Fruit fly (Drosophila melanogaster) whole organism, embryonic: ENCODE data around the gene Bap60.

Experiments used
- Aef1 ChIP-seq: fragments of 200-800 bp; sonication (Bioruptor generic); IDR thresholded peaks from 3 replicates; pipeline ENCODE4 v1.3.6; 2022; ENCODE audit warnings: missing biosample characterization, missing genetic modification characterization
- Atf6 ChIP-seq: fragments of 200-800 bp; sonication (Bioruptor generic); IDR thresholded peaks from 2 replicates; pipeline ENCODE4 v1.3.6; 2022; ENCODE audit warnings: missing biosample characterization, missing genetic modification characterization
- B-H2 ChIP-seq: fragments of 200-800 bp; sonication (Bioruptor generic); optimal IDR thresholded peaks from 2 replicates; lab custom pipeline; 2018; ENCODE audit warnings: missing biosample characterization, mild to moderate bottlenecking, missing genetic modification characterization
- CG10431 ChIP-seq: fragments of 200-800 bp; sonication (Bioruptor generic); optimal IDR thresholded peaks from 3 replicates; lab custom pipeline; 2018; ENCODE audit warnings: missing biosample characterization, mild to moderate bottlenecking, missing genetic modification characterization
- CG10654 ChIP-seq: fragments of 200-800 bp; sonication (Bioruptor generic); optimal IDR thresholded peaks from 2 replicates; lab custom pipeline; 2016; ENCODE audit warnings: missing biosample characterization, missing genetic modification characterization
- CG11696 ChIP-seq: fragments of 200-800 bp; sonication (Bioruptor generic); IDR thresholded peaks from 2 replicates; pipeline ENCODE4 v1.3.6; 2022; ENCODE audit warnings: missing biosample characterization, missing genetic modification characterization
- CG13296 ChIP-seq: fragments of 200-800 bp; sonication (Bioruptor generic); optimal IDR thresholded peaks from 3 replicates; lab custom pipeline; 2018; ENCODE audit warnings: missing biosample characterization, mild to moderate bottlenecking, missing genetic modification characterization
- CG15011 ChIP-seq: fragments of 200-800 bp; sonication (Bioruptor generic); optimal IDR thresholded peaks from 3 replicates; lab custom pipeline; 2018; ENCODE audit warnings: missing biosample characterization, mild to moderate bottlenecking, missing genetic modification characterization
- CG15073 ChIP-seq: fragments of 200-800 bp; sonication (Bioruptor generic); optimal IDR thresholded peaks from 2 replicates; lab custom pipeline; 2016; ENCODE audit warnings: missing biosample characterization, missing genetic modification characterization
- CG16815 ChIP-seq: fragments of 200-800 bp; sonication (Bioruptor generic); optimal IDR thresholded peaks from 3 replicates; lab custom pipeline; 2017; ENCODE audit warnings: missing biosample characterization, mild to moderate bottlenecking, missing genetic modification characterization
- CG17385 ChIP-seq: fragments of 200-800 bp; sonication (Bioruptor generic); optimal IDR thresholded peaks from 3 replicates; lab custom pipeline; 2018; ENCODE audit warnings: missing biosample characterization, mild to moderate bottlenecking, missing genetic modification characterization
- CG17612 ChIP-seq: fragments of 200-800 bp; sonication (Bioruptor generic); IDR thresholded peaks from 2 replicates; pipeline ENCODE4 v1.3.6; 2022; ENCODE audit warnings: missing biosample characterization, missing genetic modification characterization
- CG17829 ChIP-seq: fragments of 200-800 bp; optimal IDR thresholded peaks from 2 replicates; lab custom pipeline; 2019; ENCODE audit warnings: missing biosample characterization, mild to moderate bottlenecking, missing genetic modification characterization, moderate library complexity
- CG2202 ChIP-seq: fragments of 200-800 bp; sonication (Bioruptor generic); optimal IDR thresholded peaks from 2 replicates; lab custom pipeline; 2018; ENCODE audit warnings: missing biosample characterization, mild to moderate bottlenecking, missing genetic modification characterization
- CG2678 ChIP-seq: fragments of 200-800 bp; sonication (Bioruptor generic); optimal IDR thresholded peaks from 3 replicates; lab custom pipeline; 2019; ENCODE audit warnings: missing biosample characterization, mild to moderate bottlenecking, missing genetic modification characterization, moderate library complexity
- CG30403 ChIP-seq: fragments of 200-800 bp; sonication (Bioruptor generic); optimal IDR thresholded peaks from 3 replicates; lab custom pipeline; 2016; ENCODE audit warnings: missing biosample characterization, missing genetic modification characterization
- CG30431 ChIP-seq: fragments of 200-800 bp; sonication (Bioruptor generic); optimal IDR thresholded peaks from 2 replicates; lab custom pipeline; 2017; ENCODE audit warnings: missing biosample characterization, missing genetic modification characterization
- CG4282 ChIP-seq: fragments of 200-800 bp; sonication (Bioruptor generic); optimal IDR thresholded peaks from 2 replicates; lab custom pipeline; 2016; ENCODE audit warnings: missing biosample characterization, missing genetic modification characterization
- CG4730 ChIP-seq: fragments of 200-800 bp; sonication (Bioruptor generic); IDR thresholded peaks from 2 replicates; pipeline ENCODE4 v1.3.6; 2022; ENCODE audit warnings: missing biosample characterization, missing genetic modification characterization
- CG7745 ChIP-seq: fragments of 200-800 bp; sonication (Bioruptor generic); optimal IDR thresholded peaks from 2 replicates; lab custom pipeline; 2018; ENCODE audit warnings: missing biosample characterization, mild to moderate bottlenecking, missing genetic modification characterization, moderate library complexity
- CG9609 ChIP-seq: fragments of 200-800 bp; sonication (Bioruptor generic); optimal IDR thresholded peaks from 3 replicates; lab custom pipeline; 2016; ENCODE audit warnings: missing biosample characterization, missing genetic modification characterization
- Dek ChIP-seq: fragments of 200-800 bp; sonication (Bioruptor generic); optimal IDR thresholded peaks from 3 replicates; lab custom pipeline; 2019; ENCODE audit warnings: missing biosample characterization, mild to moderate bottlenecking, missing genetic modification characterization, moderate library complexity
- Ets65A ChIP-seq: fragments of 200-800 bp; sonication (Bioruptor generic); peaks from one replicate; lab custom pipeline; 2016; ENCODE audit warnings: missing biosample characterization, missing genetic modification characterization
- Fer3 ChIP-seq: fragments of 200-800 bp; sonication (Bioruptor generic); optimal IDR thresholded peaks from 2 replicates; lab custom pipeline; 2018; ENCODE audit warnings: missing biosample characterization, mild to moderate bottlenecking, missing genetic modification characterization, moderate library complexity
- Gsc ChIP-seq: fragments of 200-800 bp; sonication (Bioruptor generic); IDR thresholded peaks from 2 replicates; pipeline ENCODE4 v1.3.6; 2022; ENCODE audit warnings: missing biosample characterization, missing genetic modification characterization
- HLHmδ ChIP-seq: fragments of 200-800 bp; sonication (Bioruptor generic); optimal IDR thresholded peaks from 2 replicates; lab custom pipeline; 2018; ENCODE audit warnings: missing biosample characterization, mild to moderate bottlenecking, missing genetic modification characterization, moderate library complexity
- Opbp ChIP-seq: fragments of 200-800 bp; sonication (Bioruptor generic); IDR thresholded peaks from 3 replicates; pipeline ENCODE4 v1.3.6; 2022; ENCODE audit warnings: missing biosample characterization, missing genetic modification characterization; ENCODE audit not compliant: partially characterized antibody
- Rx ChIP-seq: fragments of 200-800 bp; sonication (Bioruptor generic); IDR thresholded peaks from 2 replicates; pipeline ENCODE4 v1.3.6; 2022; ENCODE audit warnings: missing biosample characterization, missing genetic modification characterization
- Six4 ChIP-seq: fragments of 200-800 bp; sonication (Bioruptor generic); optimal IDR thresholded peaks from 2 replicates; lab custom pipeline; 2016; ENCODE audit warnings: missing biosample characterization, missing genetic modification characterization
- ash1 ChIP-seq: fragments of 200-800 bp; sonication (Bioruptor generic); optimal IDR thresholded peaks from 2 replicates; lab custom pipeline; 2018; ENCODE audit warnings: missing biosample characterization, mild to moderate bottlenecking, missing genetic modification characterization
- caup ChIP-seq: fragments of 200-800 bp; sonication (Bioruptor generic); optimal IDR thresholded peaks from 3 replicates; lab custom pipeline; 2017; ENCODE audit warnings: missing biosample characterization, mild to moderate bottlenecking, missing genetic modification characterization, moderate library complexity; ENCODE audit not compliant: severe bottlenecking
- corto ChIP-seq: fragments of 200-800 bp; sonication (Bioruptor generic); optimal IDR thresholded peaks from 2 replicates; lab custom pipeline; 2016; ENCODE audit warnings: missing biosample characterization, mild to moderate bottlenecking, missing genetic modification characterization, moderate library complexity
- da ChIP-seq: fragments of 200-800 bp; sonication (Bioruptor generic); optimal IDR thresholded peaks from 2 replicates; lab custom pipeline; 2016; ENCODE audit warnings: missing biosample characterization, missing genetic modification characterization
- dm ChIP-seq: fragments of 200-800 bp; sonication (Bioruptor generic); optimal IDR thresholded peaks from 3 replicates; lab custom pipeline; 2016; ENCODE audit warnings: missing biosample characterization, missing genetic modification characterization
- esg ChIP-seq: fragments of 200-800 bp; sonication (Bioruptor generic); conservative IDR thresholded peaks from 2 replicates; pipeline ENCODE4 v1.3.6; 2022; ENCODE audit warnings: missing biosample characterization, missing genetic modification characterization
- eve ChIP-seq, 2 experiments: fragments of >200 bp; optimal IDR thresholded peaks; 2 replicates each; lab custom pipeline; 2017; ENCODE audit warnings: missing biosample characterization in 2 of 2, missing genetic modification characterization in 2 of 2
- fd64A ChIP-seq: fragments of 200-800 bp; sonication (Bioruptor generic); optimal IDR thresholded peaks from 3 replicates; lab custom pipeline; 2018; ENCODE audit warnings: missing biosample characterization, mild to moderate bottlenecking, missing genetic modification characterization
- fru ChIP-seq: fragments of >200 bp; optimal IDR thresholded peaks from 2 replicates; lab custom pipeline; 2017
- grn ChIP-seq: fragments of 200-800 bp; sonication (Bioruptor generic); optimal IDR thresholded peaks from 3 replicates; lab custom pipeline; 2017; ENCODE audit warnings: missing biosample characterization, missing genetic modification characterization
- hkb ChIP-seq, 2 experiments: fragments of 200-800 bp in 1 of 2; fragments of >200 bp in 1 of 2; sonication (Bioruptor generic) in 1 of 2; IDR thresholded peaks in 1 of 2; optimal IDR thresholded peaks in 1 of 2; 2 replicates each; pipeline versions ENCODE4 v1.3.6 to Lab custom; 2017 to 2022; ENCODE audit warnings: missing biosample characterization in 1 of 2, missing genetic modification characterization in 1 of 2
- mld ChIP-seq: fragments of 200-800 bp; sonication (Bioruptor generic); IDR thresholded peaks from 3 replicates; pipeline ENCODE4 v1.3.6; 2022; ENCODE audit warnings: missing biosample characterization, missing genetic modification characterization; ENCODE audit not compliant: partially characterized antibody
- nmo ChIP-seq: fragments of 200-800 bp; sonication (Bioruptor generic); optimal IDR thresholded peaks from 2 replicates; lab custom pipeline; 2018; ENCODE audit warnings: missing biosample characterization, mild to moderate bottlenecking, missing genetic modification characterization, moderate library complexity
- oc ChIP-seq: fragments of 200-800 bp; sonication (Bioruptor generic); optimal IDR thresholded peaks from 2 replicates; lab custom pipeline; 2018; ENCODE audit warnings: missing biosample characterization, mild to moderate bottlenecking, missing genetic modification characterization, moderate library complexity
- psq ChIP-seq: fragments of 200-800 bp; sonication (Bioruptor generic); optimal IDR thresholded peaks from 2 replicates; lab custom pipeline; 2017; ENCODE audit warnings: missing biosample characterization, missing genetic modification characterization
- sd ChIP-seq: fragments of 200-800 bp; sonication (Bioruptor generic); optimal IDR thresholded peaks from 3 replicates; lab custom pipeline; 2018; ENCODE audit warnings: missing biosample characterization, mild to moderate bottlenecking, missing genetic modification characterization, moderate library complexity
- sens ChIP-seq: fragments of 200-800 bp; sonication (Bioruptor generic); peaks from one replicate; lab custom pipeline; 2016; ENCODE audit warnings: missing biosample characterization, missing genetic modification characterization
- sob ChIP-seq: fragments of 200-800 bp; sonication (Bioruptor generic); IDR thresholded peaks from 2 replicates; pipeline ENCODE4 v1.3.6; 2022; ENCODE audit warnings: missing biosample characterization, missing genetic modification characterization
- stwl ChIP-seq: fragments of 200-800 bp; sonication (Bioruptor generic); optimal IDR thresholded peaks from 3 replicates; lab custom pipeline; 2018; ENCODE audit warnings: missing biosample characterization, mild to moderate bottlenecking, missing genetic modification characterization, moderate library complexity
- tgo ChIP-seq: fragments of 200-800 bp; sonication (Bioruptor generic); IDR thresholded peaks from 3 replicates; pipeline ENCODE4 v1.3.6; 2022; ENCODE audit warnings: missing biosample characterization, missing genetic modification characterization
- zfh1 ChIP-seq: fragments of 200-800 bp; sonication (Bioruptor generic); IDR thresholded peaks from 3 replicates; pipeline ENCODE4 v1.3.6; 2022; ENCODE audit warnings: missing biosample characterization, missing genetic modification characterization

Bap60 gene

DNA sequence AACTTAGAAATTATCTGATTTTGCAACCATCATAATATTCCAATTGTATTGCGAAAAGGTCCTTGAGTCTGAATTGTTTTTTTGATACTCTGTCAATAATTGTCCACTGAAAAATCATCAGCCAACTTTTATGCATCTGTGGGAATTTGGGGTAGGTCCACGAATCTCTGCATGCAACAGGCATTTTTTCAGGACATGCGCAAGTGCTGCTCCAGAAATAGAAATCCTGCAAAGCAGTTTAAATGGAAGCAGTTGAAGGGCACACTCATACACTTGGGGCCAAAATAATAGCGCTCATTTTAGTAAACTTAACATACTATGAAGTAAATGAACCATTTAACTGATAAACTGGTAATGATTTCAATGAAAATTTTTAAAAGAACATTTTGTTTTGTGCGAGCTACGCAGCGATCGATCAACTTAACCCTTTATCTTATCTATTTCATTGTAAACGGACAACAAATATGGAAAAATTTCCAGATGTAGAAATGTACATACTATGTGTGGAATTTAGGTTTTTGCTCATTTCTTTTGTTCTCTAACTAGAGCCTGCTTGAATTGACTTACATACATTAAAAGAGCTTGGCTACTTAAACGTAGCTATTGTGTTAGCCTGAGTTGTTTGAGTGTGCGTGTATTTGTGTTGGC lies 29.0 kb downstream of the Bap60 start (continued):
- TF ChIP-seq sob (GFP tag; lab: Robert Waterston, UW) (no peak; the same call in 1 of the 2 replicates), tgo (GFP tag; lab: Robert Waterston, UW) (peak; percentile 39; the same call in 1 of the 3 replicates), psq (GFP tag; lab: Kevin White, UChicago) (no peak), CG30403 (peak; percentile 72), hkb (optimal IDR thresholded peaks at IDR 0.05; lab: Kevin White, UChicago) (no peak), hkb (GFP tag; IDR thresholded peaks at IDR 0.05; lab: Robert Waterston, UW) (peak; percentile 70), CG17829 (tag; lab: Kevin White, UChicago) (peak; percentile 65), CG15011 (peak; percentile 69), Six4 (peak; percentile 61), da (GFP tag; lab: Kevin White, UChicago) (peak; percentile 13), ash1 (GFP tag; lab: Kevin White, UChicago) (no peak), Opbp (GFP tag; lab: Robert Waterston, UW) (no peak), CG10431 (GFP tag; lab: Kevin White, UChicago) (peak; percentile 65), Rx (GFP tag; lab: Robert Waterston, UW) (no peak), CG30431 (GFP tag; lab: Kevin White, UChicago) (peak; percentile 61), CG11696 (peak; percentile 91; the same call in 1 of the 2 replicates), CG17385 (GFP tag; lab: Kevin White, UChicago) (peak; percentile 73), sd (tag; lab: Kevin White, UChicago) (peak; percentile 69), CG2678 (peak; percentile 88), CG4282 (no peak), mld (GFP tag; lab: Robert Waterston, UW) (no peak), corto (peak; percentile 3), Dek (peak; percentile 54), Aef1 (GFP tag; lab: Robert Waterston, UW) (no peak), caup (peak; percentile 63), CG15073 (GFP tag; lab: Kevin White, UChicago) (peak; percentile 7), CG13296 (GFP tag; lab: Kevin White, UChicago) (peak; percentile 76), nmo (GFP tag; lab: Kevin White, UChicago) (peak; percentile 84), grn (GFP tag; lab: Kevin White, UChicago) (peak; percentile 32), fru (lab: Kevin White, UChicago) (no peak), eve (GFP tag; optimal IDR thresholded peaks at IDR 0.05; lab: Kevin White, UChicago) (peak in 1 of 2 experiments; percentile 92), sens (GFP tag; lab: Kevin White, UChicago) (peak; percentile 96), CG2202 (tag; lab: Kevin White, UChicago) (peak; percentile 41), oc (tag; lab: Kevin White, UChicago) (no peak), fd64A (GFP tag; lab: Kevin White, UChicago) (peak; percentile 9), zfh1 (GFP tag; lab: Robert Waterston, UW) (peak; percentile 53; the same call in 2 of the 3 replicates), Ets65A (GFP tag; lab: Kevin White, UChicago) (peak; percentile 97), stwl (no peak), CG16815 (GFP tag; lab: Kevin White, UChicago) (peak; percentile 61), HLHmδ (GFP tag; lab: Kevin White, UChicago) (no peak), B-H2 (GFP tag; lab: Kevin White, UChicago) (peak; percentile 54), CG9609 (GFP tag; lab: Kevin White, UChicago) (peak; percentile 66), CG10654 (GFP tag; lab: Kevin White, UChicago) (peak; percentile 39), CG7745 (tag; lab: Kevin White, UChicago) (no peak), Fer3 (tag; lab: Kevin White, UChicago) (peak; percentile 58), dm (GFP tag; lab: Kevin White, UChicago) (no peak), esg (peak; percentile 48), CG4730 (GFP tag; lab: Robert Waterston, UW) (no peak), Atf6 (0 out of 2 replicates have a peak, but pooled peaks have one; percentile 30), Gsc (GFP tag; lab: Robert Waterston, UW) (0 out of 2 replicates have a peak, but pooled peaks have one; percentile 23), CG17612 (GFP tag; lab: Robert Waterston, UW) (no peak)
